Fruit fly (Drosophila melanogaster): Measurements from ENCODE around the gene PH4alphaEFB.

PH4alphaEFB gene

DNA sequence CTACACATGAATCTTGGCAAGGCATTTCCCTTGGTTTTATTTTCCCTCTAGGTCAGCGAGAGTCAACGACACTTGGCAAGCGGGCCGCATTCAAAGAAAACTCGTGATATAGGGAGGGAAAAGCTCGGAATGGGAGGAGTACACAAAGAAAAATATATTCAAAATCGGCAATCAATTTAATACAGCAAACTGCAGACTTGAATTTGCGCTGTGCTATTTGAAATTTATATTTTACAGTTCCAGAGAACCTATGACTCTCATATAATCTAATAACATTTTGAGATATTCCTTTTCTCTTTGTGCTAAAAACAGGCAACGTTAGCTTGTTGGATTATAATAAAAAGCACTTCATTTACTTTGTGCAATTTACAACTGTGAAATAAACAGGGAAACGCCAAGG lies 63.7 kb downstream of the PH4alphaEFB start:
- no peak for TF ChIP-seq psq (optimal IDR thresholded peaks at IDR 0.05)

DNA sequence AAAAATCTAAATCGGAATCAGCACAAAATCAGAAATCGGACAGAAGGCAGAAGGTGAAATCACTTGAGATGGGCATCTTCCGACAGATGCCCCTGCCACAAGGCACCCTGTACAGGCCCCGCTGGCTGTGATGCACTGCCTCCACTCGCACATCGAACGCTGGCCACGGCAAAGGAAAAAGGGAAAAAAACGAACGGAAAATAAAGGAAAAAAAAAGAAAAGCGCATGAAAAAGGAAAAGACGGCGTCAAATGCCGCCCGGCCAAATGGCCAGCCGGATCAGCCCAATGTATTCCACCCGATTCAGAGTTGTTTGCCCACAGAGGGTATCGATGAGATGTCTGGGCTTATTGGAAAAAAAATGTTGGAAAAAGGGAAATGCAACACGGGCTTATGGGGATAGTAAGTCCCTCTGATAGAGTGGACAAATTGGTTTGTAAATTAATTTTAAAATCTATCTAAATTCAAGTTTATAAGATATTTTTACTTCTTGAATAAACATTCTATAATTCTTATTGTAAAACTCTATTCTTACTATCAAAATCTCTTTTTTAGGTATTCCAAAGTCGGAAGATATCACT lies 65.4 kb downstream of the PH4alphaEFB start:
- no peak for TF ChIP-seq Myc (optimal IDR thresholded peaks at IDR 0.05)
- no peak for TF ChIP-seq ttk (optimal IDR thresholded peaks at IDR 0.05)
- TF ChIP-seq h (optimal IDR thresholded peaks at IDR 0.05): no peak

DNA sequence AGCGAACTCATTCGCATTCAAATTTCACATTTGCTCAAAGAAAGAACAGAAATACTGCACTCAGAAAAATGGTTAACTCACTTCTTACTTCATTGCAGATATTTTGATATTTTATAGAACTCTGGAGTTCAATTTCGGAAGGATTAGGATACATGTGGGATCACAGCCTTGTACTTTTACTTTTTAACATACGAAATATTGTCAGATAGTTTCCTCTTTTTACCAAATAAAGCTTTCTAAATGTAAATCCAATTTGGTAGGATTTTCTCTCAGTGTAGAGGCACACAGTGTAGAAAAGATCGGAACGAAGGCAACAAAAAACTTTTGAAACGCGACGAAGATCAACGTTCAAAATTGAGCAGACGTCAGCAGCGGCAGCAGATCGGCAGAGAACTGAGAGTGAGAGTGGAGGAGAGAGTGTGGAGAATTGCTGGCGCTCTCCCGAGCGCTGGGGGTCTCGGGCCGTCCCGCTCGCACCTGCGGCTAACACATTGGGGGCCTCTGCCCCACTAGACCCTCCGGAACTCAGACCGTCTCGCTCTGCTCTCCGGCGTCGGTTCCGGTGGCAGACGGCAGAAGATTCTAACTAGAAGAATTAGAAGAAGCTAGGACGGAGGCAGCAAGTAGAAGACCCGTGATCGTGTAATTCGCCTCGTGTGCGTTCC lies 66.3 kb downstream of the PH4alphaEFB start, which contains the start of gene tmod:
tmod (plus strand) TSS at position 619 of the 665 bp plus-strand sequence.
- TF ChIP-seq h (optimal IDR thresholded peaks at IDR 0.05) (no peak), psq (optimal IDR thresholded peaks at IDR 0.05) (no peak), insv (optimal IDR thresholded peaks at IDR 0.05) (no peak), Myc (optimal IDR thresholded peaks at IDR 0.05) (no peak), ttk (optimal IDR thresholded peaks at IDR 0.05) (no peak), Sin3A (optimal IDR thresholded peaks at IDR 0.05) (no peak)

DNA sequence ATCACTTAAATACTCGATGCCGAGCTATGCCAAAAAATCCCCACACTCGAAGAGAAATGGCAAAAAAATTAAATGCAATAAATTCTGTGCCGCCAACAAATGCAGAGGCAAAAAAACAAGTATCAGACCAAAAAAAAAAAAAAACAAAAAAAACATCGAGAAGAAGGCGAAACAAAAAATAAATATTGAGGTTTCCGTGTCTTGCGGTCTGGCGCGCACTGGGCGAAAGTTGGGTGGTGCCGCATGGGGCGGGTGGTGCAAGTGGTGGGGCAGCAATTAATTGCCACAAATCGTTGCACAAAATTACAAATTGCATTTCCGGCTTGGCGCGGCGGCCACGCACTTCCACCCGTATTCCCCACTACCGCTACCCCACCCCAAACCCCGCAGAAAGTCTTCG lies 68.6 kb downstream of the PH4alphaEFB start:
- no peak for TF ChIP-seq Sin3A (optimal IDR thresholded peaks at IDR 0.05)
- TF ChIP-seq insv (optimal IDR thresholded peaks at IDR 0.05): no peak
- no peak for TF ChIP-seq ttk (optimal IDR thresholded peaks at IDR 0.05)
- no peak for TF ChIP-seq psq (optimal IDR thresholded peaks at IDR 0.05)
- no peak for TF ChIP-seq h (optimal IDR thresholded peaks at IDR 0.05)
- no peak for TF ChIP-seq Myc (optimal IDR thresholded peaks at IDR 0.05)

All from Kc167 (cell line).